Fruit fly (Drosophila melanogaster): ENCODE data around the gene PVRAP.

DNA sequence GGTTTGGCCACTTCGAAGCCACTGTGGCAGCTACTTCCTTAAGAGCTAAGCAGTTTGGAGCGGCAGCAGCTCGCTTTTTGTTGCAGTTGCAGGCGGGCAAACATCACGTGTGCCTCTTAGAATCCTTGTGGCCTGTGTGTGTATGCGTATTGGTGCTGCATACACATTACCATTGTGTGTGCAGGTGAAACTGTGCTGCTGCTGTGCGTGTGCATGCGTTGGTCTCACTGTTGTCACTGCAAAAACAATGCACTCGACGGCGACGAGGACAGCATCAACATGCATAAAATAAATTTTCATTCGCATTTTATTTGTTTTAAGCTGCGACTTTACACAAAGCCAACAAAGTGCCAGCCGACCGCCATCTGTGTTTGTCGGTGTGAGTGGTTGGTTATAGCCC, 4.1 kb upstream of the PVRAP start:
- TF ChIP-seq usp (GFP tag; optimal IDR thresholded peaks at IDR 0.05), result no peak
- no peak for TF ChIP-seq pan (optimal IDR thresholded peaks at IDR 0.05)
- TF ChIP-seq Hr83 (GFP tag; optimal IDR thresholded peaks at IDR 0.05; ENCODE audit: poor library complexity, severe bottlenecking), result no peak
- no peak for TF ChIP-seq foxo (GFP tag; optimal IDR thresholded peaks at IDR 0.05)
- no peak for TF ChIP-seq lola (GFP tag; optimal IDR thresholded peaks at IDR 0.05)
- no peak for TF ChIP-seq dl (GFP tag; optimal IDR thresholded peaks at IDR 0.05; ENCODE audit: insufficient read depth in 1 of 2, partially characterized antibody in 2 of 2)
- no peak for TF ChIP-seq dsf (GFP tag; optimal IDR thresholded peaks at IDR 0.05; ENCODE audit: borderline replicate concordance)
- TF ChIP-seq psq (GFP tag; optimal IDR thresholded peaks at IDR 0.05), result no peak
- TF ChIP-seq sage (GFP tag; optimal IDR thresholded peaks at IDR 0.05), result no peak
- TF ChIP-seq Hnf4 (GFP tag; optimal IDR thresholded peaks at IDR 0.05), result no peak
